Fruit fly (Drosophila melanogaster) S2 (cell line): Measurements from ENCODE around the gene js.

Experiments used
- CG8478 ChIP-seq: fragments of >200 bp; optimal IDR thresholded peaks from 2 replicates; lab custom pipeline; 2018
- CTCF ChIP-seq, 2 experiments: fragments of >200 bp; optimal IDR thresholded peaks; 2 replicates each; lab custom pipeline; 2018

DNA sequence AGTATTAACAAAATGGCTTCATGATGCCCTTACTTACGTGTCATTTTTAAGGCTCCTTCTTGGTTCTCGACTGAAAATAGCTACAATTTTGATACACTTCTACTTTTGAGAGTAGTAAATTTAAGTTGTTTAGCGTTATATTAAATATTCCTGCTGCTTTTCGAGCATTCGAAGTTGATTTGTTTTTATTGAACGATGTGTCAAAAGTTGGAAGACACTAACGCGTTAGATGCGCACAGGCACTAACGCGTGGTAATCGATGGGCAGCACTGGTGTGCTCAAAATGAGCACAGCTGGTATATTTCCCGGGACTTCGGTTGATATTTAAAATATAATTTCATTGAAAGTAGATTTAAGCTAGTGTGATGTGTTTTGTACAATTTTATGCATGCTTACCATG is 9.0 kb downstream of the js start, which contains the start of gene CG17931:
- TF ChIP-seq CTCF (optimal IDR thresholded peaks at IDR 0.05; lab: Kevin White, UChicago) (peak in 1 of 2 experiments; percentile 16), CG8478 (lab: Kevin White, UChicago) (no peak)
